Worm (Caenorhabditis elegans) whole organism, early embryonic: ENCODE data around the gene sgk-1.

ENCODE experiments used
- B0310.2 ChIP-seq: sonication (generic microtip); optimal IDR thresholded peaks from 2 replicates; lab custom pipeline; 2016; ENCODE audit warnings: mild to moderate bottlenecking, missing genetic modification characterization, missing compliant biosample characterization
- F13C5.2 ChIP-seq: sonication (generic microtip); optimal IDR thresholded peaks from 2 replicates; lab custom pipeline; 2017; ENCODE audit warnings: mild to moderate bottlenecking, missing genetic modification characterization, inconsistent platforms, missing compliant biosample characterization
- ama-1 ChIP-seq: fragments of 150-350 bp; optimal IDR thresholded peaks from 2 replicates; lab custom pipeline; 2014
- ceh-13 ChIP-seq: fragments of 200-800 bp; sonication (Bioruptor generic); optimal IDR thresholded peaks from 2 replicates; lab custom pipeline; 2018; ENCODE audit warnings: mild to moderate bottlenecking, missing genetic modification characterization, missing compliant biosample characterization
- ceh-36 ChIP-seq: sonication (generic microtip); optimal IDR thresholded peaks from 2 replicates; lab custom pipeline; 2016; ENCODE audit warnings: missing genetic modification characterization, inconsistent platforms, missing compliant biosample characterization
- ets-7 ChIP-seq: sonication (generic microtip); optimal IDR thresholded peaks from 2 replicates; lab custom pipeline; 2016; ENCODE audit warnings: missing genotype, missing genetic modification characterization, missing compliant biosample characterization
- flt-1 ChIP-seq: fragments of 200-800 bp; sonication (Bioruptor generic); IDR thresholded peaks from 2 replicates; pipeline ENCODE4 v1.3.6; 2022; ENCODE audit warnings: missing genetic modification characterization, missing compliant biosample characterization
- hmbx-1 ChIP-seq: sonication (generic microtip); optimal IDR thresholded peaks from 2 replicates; lab custom pipeline; 2016; ENCODE audit warnings: mild to moderate bottlenecking, missing genetic modification characterization, missing compliant biosample characterization
- hmg-4 ChIP-seq: fragments of 200-800 bp; sonication (Bioruptor generic); optimal IDR thresholded peaks from 2 replicates; lab custom pipeline; 2018; ENCODE audit warnings: mild to moderate bottlenecking, missing genetic modification characterization, missing compliant biosample characterization
- pes-1 ChIP-seq: fragments of 200-800 bp; sonication (Bioruptor generic); IDR thresholded peaks from 2 replicates; pipeline ENCODE4 v1.3.6; 2022; ENCODE audit warnings: missing genetic modification reagents, missing genetic modification characterization, missing compliant biosample characterization
- sea-1 ChIP-seq: fragments of 200-800 bp; sonication (Bioruptor generic); conservative IDR thresholded peaks from 2 replicates; pipeline ENCODE4 v1.3.6; 2022; ENCODE audit warnings: missing genetic modification characterization, missing compliant biosample characterization
- tbx-11 ChIP-seq: fragments of 200-800 bp; sonication (Bioruptor generic); IDR thresholded peaks from 2 replicates; pipeline ENCODE4 v1.3.6; 2022; ENCODE audit warnings: missing genetic modification characterization, missing compliant biosample characterization
- tbx-37 ChIP-seq: fragments of 200-800 bp; sonication (Bioruptor generic); conservative IDR thresholded peaks from 2 replicates; pipeline ENCODE4 v1.3.6; 2022; ENCODE audit warnings: missing genetic modification reagents, missing genetic modification characterization, missing compliant biosample characterization

DNA sequence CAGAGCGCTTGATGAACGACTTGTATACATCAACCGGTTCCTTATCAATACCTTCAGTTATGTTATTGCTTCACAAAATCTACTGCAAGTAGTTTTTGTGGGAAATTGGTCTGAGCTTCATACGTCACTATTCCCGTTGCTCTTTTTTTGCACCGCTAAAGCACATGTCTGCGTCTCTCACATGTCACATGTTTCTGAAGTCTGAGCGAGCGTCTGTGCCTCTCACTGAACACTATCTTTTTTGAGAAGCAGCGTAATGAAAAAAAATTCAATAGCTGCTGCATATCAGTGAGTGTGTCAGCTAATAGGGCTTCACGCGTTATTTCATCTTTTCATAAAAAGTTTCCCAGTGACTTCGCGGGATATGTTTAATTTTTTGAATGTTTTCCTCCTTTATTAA, 43.6 kb downstream of the sgk-1 start:
- TF ChIP-seq ama-1 (lab: Kevin White, UChicago): no peak
- TF ChIP-seq flt-1: no peak
- no peak for TF ChIP-seq ceh-36
- no peak for TF ChIP-seq pes-1 (GFP tag; lab: Robert Waterston, UW)
- TF ChIP-seq sea-1 (GFP tag; lab: Robert Waterston, UW): no peak
- no peak for TF ChIP-seq ceh-13 (GFP tag; lab: Kevin White, UChicago)
- TF ChIP-seq hmg-4 (GFP tag; lab: Kevin White, UChicago): no peak
- TF ChIP-seq ets-7 (tag; lab: Kevin White, UChicago): no peak
- no peak for TF ChIP-seq B0310.2
- TF ChIP-seq tbx-11: no peak
- no peak for TF ChIP-seq hmbx-1 (tag; lab: Kevin White, UChicago)
- TF ChIP-seq tbx-37 (GFP tag; lab: Robert Waterston, UW): no peak
- TF ChIP-seq F13C5.2: no peak
